Worm (Caenorhabditis elegans): ENCODE results near the gene ttr-54.

ce11 chrIV:10122205-10122604, 33.4 kb upstream of the ttr-54 start, which contains the start of gene irld-21:
- no peak for TF ChIP-seq elt-1 (tag; optimal IDR thresholded peaks at IDR 0.05)
- TF ChIP-seq snpc-4 (tag; optimal IDR thresholded peaks at IDR 0.05), result no peak
- no peak for TF ChIP-seq skn-1 (tag; optimal IDR thresholded peaks at IDR 0.05)
- TF ChIP-seq zag-1 (tag; optimal IDR thresholded peaks at IDR 0.05), result no peak
- no peak for TF ChIP-seq fos-1 (tag; optimal IDR thresholded peaks at IDR 0.05)
- no peak for TF ChIP-seq ztf-4 (tag; optimal IDR thresholded peaks at IDR 0.05)
- TF ChIP-seq elt-3 (tag; optimal IDR thresholded peaks at IDR 0.05), result no peak
- TF ChIP-seq R02D3.7 (tag; optimal IDR thresholded peaks at IDR 0.05), result no peak
- no peak for TF ChIP-seq blmp-1 (tag; optimal IDR thresholded peaks at IDR 0.05; ENCODE audit: insufficient read depth)
- TF ChIP-seq mab-5 (tag; optimal IDR thresholded peaks at IDR 0.05), result no peak
- TF ChIP-seq nhr-6 (tag; optimal IDR thresholded peaks at IDR 0.05), result no peak
- no peak for TF ChIP-seq ztf-11 (tag; optimal IDR thresholded peaks at IDR 0.05)
- TF ChIP-seq unc-62 (GFP tag; optimal IDR thresholded peaks at IDR 0.05), result no peak
